Fruit fly (Drosophila melanogaster) whole organism, embryonic: ENCODE data around the gene spn-F.

Experiments used
- Aef1 ChIP-seq: fragments of 200-800 bp; sonication (Bioruptor generic); IDR thresholded peaks from 3 replicates; pipeline ENCODE4 v1.3.6; 2022; ENCODE audit warnings: missing biosample characterization, missing genetic modification characterization
- Bdp1 ChIP-seq: fragments of 200-800 bp; sonication (Bioruptor generic); optimal IDR thresholded peaks from 3 replicates; lab custom pipeline; 2016; ENCODE audit warnings: missing biosample characterization, missing genetic modification characterization
- CG10462 ChIP-seq: fragments of 200-800 bp; sonication (Bioruptor generic); optimal IDR thresholded peaks from 2 replicates; lab custom pipeline; 2016; ENCODE audit warnings: missing biosample characterization, missing genetic modification characterization
- CG11696 ChIP-seq: fragments of 200-800 bp; sonication (Bioruptor generic); IDR thresholded peaks from 2 replicates; pipeline ENCODE4 v1.3.6; 2022; ENCODE audit warnings: missing biosample characterization, missing genetic modification characterization
- CG13123 ChIP-seq: fragments of 200-800 bp; sonication (Bioruptor generic); optimal IDR thresholded peaks from 2 replicates; lab custom pipeline; 2016; ENCODE audit warnings: missing biosample characterization, missing genetic modification characterization
- CG13624 ChIP-seq: fragments of 200-800 bp; sonication (Bioruptor generic); optimal IDR thresholded peaks from 2 replicates; lab custom pipeline; 2016; ENCODE audit warnings: missing biosample characterization, missing genetic modification characterization
- CG14965 ChIP-seq: fragments of 200-800 bp; sonication (Bioruptor generic); optimal IDR thresholded peaks from 2 replicates; lab custom pipeline; 2016; ENCODE audit warnings: missing biosample characterization, missing genetic modification characterization, borderline replicate concordance
- CG17568 ChIP-seq: fragments of 200-800 bp; sonication (Bioruptor generic); optimal IDR thresholded peaks from 2 replicates; lab custom pipeline; 2018; ENCODE audit warnings: missing biosample characterization, mild to moderate bottlenecking, missing genetic modification characterization, moderate library complexity
- CG33213 ChIP-seq: fragments of 200-800 bp; sonication (Bioruptor generic); optimal IDR thresholded peaks from 3 replicates; lab custom pipeline; 2016; ENCODE audit warnings: missing biosample characterization, missing genetic modification characterization
- CG3847 ChIP-seq: fragments of 200-800 bp; sonication (Bioruptor generic); IDR thresholded peaks from 2 replicates; pipeline ENCODE4 v1.3.6; 2022; ENCODE audit warnings: missing biosample characterization, missing genetic modification characterization
- CG4404 ChIP-seq: fragments of 200-800 bp; sonication (Bioruptor generic); IDR thresholded peaks from 2 replicates; pipeline ENCODE4 v1.3.6; 2022; ENCODE audit warnings: missing biosample characterization, missing genetic modification characterization
- CG5245 ChIP-seq: fragments of 200-800 bp; sonication (Bioruptor generic); optimal IDR thresholded peaks from 3 replicates; lab custom pipeline; 2016; ENCODE audit warnings: missing biosample characterization, missing genetic modification characterization
- CG7357 ChIP-seq: fragments of 200-800 bp; sonication (Bioruptor generic); IDR thresholded peaks from 3 replicates; pipeline ENCODE4 v1.3.6; 2022; ENCODE audit warnings: missing biosample characterization, missing genetic modification characterization
- CG7556 ChIP-seq: fragments of 200-800 bp; sonication (Bioruptor generic); optimal IDR thresholded peaks from 2 replicates; lab custom pipeline; 2017; ENCODE audit warnings: missing biosample characterization, mild to moderate bottlenecking, missing genetic modification characterization
- CG7928 ChIP-seq: fragments of 200-800 bp; sonication (Bioruptor generic); optimal IDR thresholded peaks from 2 replicates; lab custom pipeline; 2017; ENCODE audit warnings: missing biosample characterization, mild to moderate bottlenecking, missing genetic modification characterization
- CG7963 ChIP-seq: fragments of 200-800 bp; sonication (Bioruptor generic); IDR thresholded peaks from 3 replicates; pipeline ENCODE4 v1.3.6; 2022; ENCODE audit warnings: missing biosample characterization, missing genetic modification characterization; ENCODE audit not compliant: partially characterized antibody
- CG8388 ChIP-seq: fragments of 200-800 bp; sonication (Bioruptor generic); optimal IDR thresholded peaks from 2 replicates; lab custom pipeline; 2019; ENCODE audit warnings: missing biosample characterization, mild to moderate bottlenecking, missing genetic modification characterization, moderate library complexity
- CG8765 ChIP-seq: fragments of 200-800 bp; sonication (Bioruptor generic); IDR thresholded peaks from 2 replicates; pipeline ENCODE4 v1.3.6; 2022; ENCODE audit warnings: missing biosample characterization, missing genetic modification characterization
- CG8924 ChIP-seq: fragments of 200-800 bp; optimal IDR thresholded peaks from 3 replicates; lab custom pipeline; 2019; ENCODE audit warnings: missing biosample characterization, mild to moderate bottlenecking, missing genetic modification characterization, moderate library complexity
- CG9437 ChIP-seq: fragments of 200-800 bp; sonication (Bioruptor generic); optimal IDR thresholded peaks from 2 replicates; lab custom pipeline; 2018; ENCODE audit warnings: missing biosample characterization, mild to moderate bottlenecking, missing genetic modification characterization
- CG9727 ChIP-seq: fragments of 200-800 bp; sonication (Bioruptor generic); optimal IDR thresholded peaks from 3 replicates; lab custom pipeline; 2017; ENCODE audit warnings: missing biosample characterization, mild to moderate bottlenecking, missing genetic modification characterization
- CHES-1-like ChIP-seq: fragments of 200-800 bp; sonication (Bioruptor generic); optimal IDR thresholded peaks from 2 replicates; lab custom pipeline; 2016; ENCODE audit warnings: missing biosample characterization, missing genetic modification characterization
- Dad ChIP-seq: fragments of 200-800 bp; sonication (Bioruptor generic); optimal IDR thresholded peaks from 3 replicates; lab custom pipeline; 2016; ENCODE audit warnings: missing biosample characterization, missing genetic modification characterization
- Dip2 ChIP-seq: fragments of 200-800 bp; sonication (Bioruptor generic); IDR thresholded peaks from 2 replicates; pipeline ENCODE4 v1.3.6; 2022; ENCODE audit warnings: missing biosample characterization, missing genetic modification characterization
- Dref ChIP-seq: fragments of 200-800 bp; sonication (Bioruptor generic); IDR thresholded peaks from 2 replicates; pipeline ENCODE4 v1.3.6; 2022; ENCODE audit warnings: missing biosample characterization, missing genetic modification characterization
- Fer3 ChIP-seq: fragments of 200-800 bp; sonication (Bioruptor generic); optimal IDR thresholded peaks from 2 replicates; lab custom pipeline; 2018; ENCODE audit warnings: missing biosample characterization, mild to moderate bottlenecking, missing genetic modification characterization, moderate library complexity
- GATAe ChIP-seq: fragments of 200-800 bp; sonication (Bioruptor generic); conservative IDR thresholded peaks from 2 replicates; pipeline ENCODE4 v1.3.6; 2022; ENCODE audit warnings: missing biosample characterization, missing genetic modification characterization
- Hr51 ChIP-seq, 2 experiments: fragments of 200-800 bp; sonication (Bioruptor generic); optimal IDR thresholded peaks; 2 replicates in 1 of 2; 3 replicates in 1 of 2; lab custom pipeline; 2016 to 2018; ENCODE audit warnings: missing biosample characterization in 2 of 2, missing genetic modification characterization in 2 of 2, mild to moderate bottlenecking in 1 of 2, moderate library complexity in 1 of 2
- Med ChIP-seq: fragments of 200-800 bp; sonication (Bioruptor generic); peaks from one replicate; lab custom pipeline; 2016; ENCODE audit warnings: missing biosample characterization, missing genetic modification characterization, mild to moderate bottlenecking, inconsistent platforms, moderate library complexity
- NC2α ChIP-seq: fragments of 200-800 bp; sonication (Bioruptor generic); optimal IDR thresholded peaks from 2 replicates; lab custom pipeline; 2016; ENCODE audit warnings: missing biosample characterization, missing genetic modification characterization
- NK7.1 ChIP-seq: fragments of 200-800 bp; sonication (Bioruptor generic); optimal IDR thresholded peaks from 3 replicates; lab custom pipeline; 2016; ENCODE audit warnings: missing biosample characterization, missing genetic modification characterization
- Oaz ChIP-seq: fragments of 200-800 bp; sonication (Bioruptor generic); IDR thresholded peaks from 2 replicates; pipeline ENCODE4 v1.3.6; 2022; ENCODE audit warnings: missing biosample characterization, missing genetic modification characterization
- Trl ChIP-seq, 3 experiments: fragments of >200 bp in 2 of 3; fragments of 200-800 bp in 1 of 3; sonication (Bioruptor generic) in 1 of 3; optimal IDR thresholded peaks; 2 replicates in 1 of 3; 3 replicates in 2 of 3; lab custom pipeline; 2016 to 2017; ENCODE audit warnings: missing biosample characterization in 1 of 3, missing genetic modification characterization in 1 of 3
- ab ChIP-seq: fragments of 200-800 bp; sonication (Bioruptor generic); optimal IDR thresholded peaks from 2 replicates; lab custom pipeline; 2016; ENCODE audit warnings: missing biosample characterization, missing genetic modification characterization
- cad ChIP-seq: fragments of >200 bp; optimal IDR thresholded peaks from 2 replicates; lab custom pipeline; 2017; ENCODE audit warnings: missing biosample characterization, missing genetic modification characterization
- ci ChIP-seq: fragments of 200-800 bp; sonication (Bioruptor generic); IDR thresholded peaks from 3 replicates; pipeline ENCODE4 v1.3.6; 2022; ENCODE audit warnings: missing biosample characterization, missing genetic modification characterization
- eve ChIP-seq, 2 experiments: fragments of >200 bp; optimal IDR thresholded peaks; 2 replicates each; lab custom pipeline; 2017; ENCODE audit warnings: missing biosample characterization in 2 of 2, missing genetic modification characterization in 2 of 2
- gfzf ChIP-seq: fragments of 200-800 bp; sonication (Bioruptor generic); optimal IDR thresholded peaks from 2 replicates; lab custom pipeline; 2016; ENCODE audit warnings: missing biosample characterization, mild to moderate bottlenecking, missing genetic modification characterization, moderate library complexity
- ham ChIP-seq: fragments of 200-800 bp; sonication (Bioruptor generic); IDR thresholded peaks from 2 replicates; pipeline ENCODE4 v1.3.6; 2022; ENCODE audit warnings: missing biosample characterization, missing genetic modification characterization
- jing ChIP-seq: fragments of 200-800 bp; sonication (Bioruptor generic); optimal IDR thresholded peaks from 2 replicates; lab custom pipeline; 2018; ENCODE audit warnings: missing biosample characterization, mild to moderate bottlenecking, missing genetic modification characterization
- knrl ChIP-seq: fragments of 200-800 bp; sonication (Bioruptor generic); IDR thresholded peaks from 3 replicates; pipeline ENCODE4 v1.3.6; 2022; ENCODE audit warnings: missing biosample characterization, missing genetic modification characterization; ENCODE audit not compliant: partially characterized antibody
- lbe ChIP-seq: fragments of 200-800 bp; sonication (Bioruptor generic); optimal IDR thresholded peaks from 2 replicates; lab custom pipeline; 2016; ENCODE audit warnings: missing biosample characterization, mild to moderate bottlenecking, missing genetic modification characterization
- nau ChIP-seq: fragments of 200-800 bp; sonication (Bioruptor generic); optimal IDR thresholded peaks from 3 replicates; lab custom pipeline; 2017; ENCODE audit warnings: missing biosample characterization, mild to moderate bottlenecking, missing genetic modification characterization, missing genetic modification reagents
- nerfin-1 ChIP-seq: fragments of 200-800 bp; sonication (Bioruptor generic); optimal IDR thresholded peaks from 3 replicates; lab custom pipeline; 2019; ENCODE audit warnings: missing biosample characterization, mild to moderate bottlenecking, missing genetic modification characterization, moderate library complexity
- nom ChIP-seq: fragments of 200-800 bp; sonication (Bioruptor generic); optimal IDR thresholded peaks from 2 replicates; lab custom pipeline; 2017; ENCODE audit warnings: missing biosample characterization, missing genetic modification characterization, mild to moderate bottlenecking, moderate library complexity, missing genetic modification reagents
- repo ChIP-seq: fragments of 200-800 bp; sonication (Bioruptor generic); optimal IDR thresholded peaks from 2 replicates; lab custom pipeline; 2016; ENCODE audit warnings: missing biosample characterization, missing genetic modification characterization
- row ChIP-seq: fragments of 200-800 bp; sonication (Bioruptor generic); IDR thresholded peaks from 3 replicates; pipeline ENCODE4 v1.3.6; 2022; ENCODE audit warnings: missing biosample characterization, missing genetic modification characterization
- run ChIP-seq: fragments of 200-800 bp; sonication (Bioruptor generic); optimal IDR thresholded peaks from 3 replicates; lab custom pipeline; 2018; ENCODE audit warnings: missing biosample characterization, mild to moderate bottlenecking, missing genetic modification characterization
- zf30C ChIP-seq: fragments of 200-800 bp; sonication (Bioruptor generic); optimal IDR thresholded peaks from 3 replicates; lab custom pipeline; 2018; ENCODE audit warnings: missing biosample characterization, mild to moderate bottlenecking, missing genetic modification characterization

The spn-F gene

DNA sequence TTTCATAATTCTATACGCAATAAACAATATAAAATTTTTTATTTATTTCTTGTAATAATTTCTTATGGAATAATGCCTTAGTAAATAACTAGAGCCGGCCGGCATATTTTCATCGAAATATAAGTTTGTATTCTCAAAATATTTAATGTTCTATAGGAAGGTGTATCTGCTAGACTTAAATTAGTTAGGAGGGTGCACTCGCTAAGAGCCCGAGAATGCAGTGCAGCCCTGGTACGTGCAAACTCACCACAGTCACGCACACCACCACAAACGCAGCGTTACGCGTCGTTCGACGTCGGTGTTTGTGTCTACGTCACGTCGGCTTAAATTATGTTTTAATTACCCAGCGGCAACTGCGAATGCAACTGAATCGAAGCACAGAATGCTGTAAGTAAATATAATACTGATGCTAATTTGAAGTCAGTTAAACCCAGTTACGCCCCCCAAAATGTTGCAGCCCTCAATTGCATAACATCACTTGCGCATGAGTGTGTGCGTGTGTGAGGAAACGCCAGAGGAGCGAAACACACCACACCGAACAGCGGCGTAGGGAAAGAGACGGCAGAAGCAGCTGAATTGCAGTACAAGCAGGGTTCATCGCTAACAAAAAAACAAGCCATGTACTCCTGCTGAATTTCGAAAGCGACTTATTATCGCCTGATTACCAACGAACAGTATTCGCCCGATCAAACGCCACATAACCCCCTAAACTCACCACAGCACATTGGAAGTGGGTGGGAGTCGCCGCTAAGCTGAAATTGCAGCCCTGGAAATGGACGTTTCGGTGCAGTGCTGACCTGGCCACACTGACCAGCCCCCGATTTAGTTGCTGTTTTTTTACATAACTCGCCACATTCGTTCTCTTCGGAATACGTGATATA lies 34.2 kb upstream of the spn-F start, which contains the start of gene CG12054 (continued):
- TF ChIP-seq CG11696 (GFP tag; lab: Robert Waterston, UW) (no peak), Fer3 (tag; lab: Kevin White, UChicago) (no peak), CG7556 (no peak), GATAe (GFP tag; lab: Robert Waterston, UW) (no peak), Oaz (GFP tag; lab: Robert Waterston, UW) (no peak), Dref (GFP tag; lab: Robert Waterston, UW) (no peak), CG10462 (no peak), lbe (GFP tag; lab: Kevin White, UChicago) (peak; percentile 20), CG7357 (no peak), CG8765 (GFP tag; lab: Robert Waterston, UW) (no peak), CG9437 (peak; percentile 90), ci (GFP tag; lab: Robert Waterston, UW) (no peak), cad (GFP tag; lab: Kevin White, UChicago) (no peak), gfzf (GFP tag; lab: Kevin White, UChicago) (peak; percentile 91), Bdp1 (GFP tag; lab: Kevin White, UChicago) (no peak), Trl (optimal IDR thresholded peaks at IDR 0.05; lab: Kevin White, UChicago) (no peak), Trl (GFP tag; optimal IDR thresholded peaks at IDR 0.05; lab: Kevin White, UChicago) (no peak), CHES-1-like (no peak), CG9727 (GFP tag; lab: Kevin White, UChicago) (peak; percentile 38), Dad (GFP tag; lab: Kevin White, UChicago) (no peak), CG8388 (GFP tag; lab: Kevin White, UChicago) (no peak), CG7928 (peak; percentile 96), CG13123 (no peak), CG17568 (no peak), repo (no peak), ab (GFP tag; lab: Kevin White, UChicago) (no peak), CG3847 (no peak), ham (GFP tag; lab: Robert Waterston, UW) (no peak), CG13624 (GFP tag; lab: Kevin White, UChicago) (peak; percentile 16), NC2α (GFP tag; lab: Kevin White, UChicago) (no peak), CG7963 (GFP tag; lab: Robert Waterston, UW) (no peak), eve (GFP tag; optimal IDR thresholded peaks at IDR 0.05; lab: Kevin White, UChicago) (no peak), Aef1 (GFP tag; lab: Robert Waterston, UW) (no peak), Dip2 (GFP tag; lab: Robert Waterston, UW) (no peak), jing (GFP tag; lab: Kevin White, UChicago) (no peak), CG14965 (no peak), run (tag; lab: Kevin White, UChicago) (no peak), nerfin-1 (peak; percentile 56), nom (GFP tag; lab: Kevin White, UChicago) (no peak), row (GFP tag; lab: Robert Waterston, UW) (no peak), knrl (GFP tag; lab: Robert Waterston, UW) (no peak), Hr51 (GFP tag; optimal IDR thresholded peaks at IDR 0.05; lab: Kevin White, UChicago) (peak in 1 of 2 experiments; percentile 22), CG4404 (GFP tag; lab: Robert Waterston, UW) (no peak), CG8924 (tag; lab: Kevin White, UChicago) (no peak), NK7.1 (GFP tag; lab: Kevin White, UChicago) (no peak), CG5245 (no peak), zf30C (GFP tag; lab: Kevin White, UChicago) (no peak), nau (GFP tag; lab: Kevin White, UChicago) (no peak), Med (GFP tag; lab: Kevin White, UChicago) (peak; percentile 79), CG33213 (GFP tag; lab: Kevin White, UChicago) (peak; percentile 26)
